Worm (Caenorhabditis elegans): Measurements from ENCODE around the gene R09E12.9.

ce11 chrV:731330-731729 is 46.1 kb upstream of the R09E12.9 start:
- peak; percentile 78 for TF ChIP-seq nfya-1 (tag; optimal IDR thresholded peaks at IDR 0.05)
- peak; percentile 17 for TF ChIP-seq syd-9 (tag; optimal IDR thresholded peaks at IDR 0.05)
- TF ChIP-seq odd-2 (tag; optimal IDR thresholded peaks at IDR 0.05), result no peak
- TF ChIP-seq ama-1 (optimal IDR thresholded peaks at IDR 0.05), result no peak
- TF ChIP-seq ceh-6 (GFP tag; optimal IDR thresholded peaks at IDR 0.05), result no peak
- no peak for TF ChIP-seq nhr-232 (tag; optimal IDR thresholded peaks at IDR 0.05)
- no peak for TF ChIP-seq ceh-30 (tag; optimal IDR thresholded peaks at IDR 0.05)
- TF ChIP-seq ceh-31 (tag; optimal IDR thresholded peaks at IDR 0.05), result no peak
- no peak for TF ChIP-seq unc-3 (GFP tag; conservative IDR thresholded peaks at IDR 0.05)
- no peak for TF ChIP-seq unc-3 (tag; optimal IDR thresholded peaks at IDR 0.05)
- TF ChIP-seq ceh-34 (tag; optimal IDR thresholded peaks at IDR 0.05), result peak; percentile 22
- no peak for TF ChIP-seq fkh-10 (GFP tag; optimal IDR thresholded peaks at IDR 0.05)
- TF ChIP-seq C08G9.2 (tag; optimal IDR thresholded peaks at IDR 0.05), result no peak

All from whole organism, late embryonic.